5 worm cellular contexts compared by ENCODE assay signal in the genomic region with DNA sequence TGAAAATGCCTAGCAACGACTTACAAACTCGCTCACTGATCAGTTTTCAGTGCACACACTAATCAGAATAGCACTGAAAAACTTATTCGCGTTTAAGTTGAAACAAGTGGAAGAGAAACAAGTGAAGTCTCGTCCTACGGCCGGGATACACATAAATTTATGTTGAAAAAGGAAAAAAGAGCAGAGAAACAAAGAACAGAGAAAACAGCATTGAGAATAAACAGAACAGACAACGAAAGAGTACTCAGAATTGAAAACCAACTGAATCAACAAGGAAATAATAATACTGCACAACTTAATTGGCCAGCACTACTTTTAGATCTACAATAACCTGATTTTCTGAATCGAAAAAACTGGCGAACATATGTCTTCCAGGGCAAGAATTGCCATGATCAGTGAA.
A peak's percentile ranks its signal among the peaks of the same experiment; 100 is the strongest.
TF ChIP-seq lines count a peak whose summit lies in the region.

A gene (minus strand): TSS at position 317 of the 400 bp plus-strand sequence.

TF ChIP-seq in whole organism, L1 larva, 84 proteins besides CTCF, POLR2A, EP300 and RAD21:
- TF ChIP-seq isw-1 (GFP tag; IDR thresholded peaks at IDR 0.05; lab: Robert Waterston, UW): no peak
- TF ChIP-seq dpl-1 (GFP tag; optimal IDR thresholded peaks at IDR 0.05; lab: Kevin White, UChicago): peak in 1 of 3 experiments; percentile 2
- TF ChIP-seq fkh-8 (tag; optimal IDR thresholded peaks at IDR 0.05; lab: Kevin White, UChicago): peak; percentile 81
- TF ChIP-seq nhr-71 (tag; optimal IDR thresholded peaks at IDR 0.05; lab: Kevin White, UChicago): peak; percentile 19
- peak; percentile 30 for TF ChIP-seq lin-14 (GFP tag; optimal IDR thresholded peaks at IDR 0.05; lab: Kevin White, UChicago)
- TF ChIP-seq hlh-4 (tag; optimal IDR thresholded peaks at IDR 0.05; lab: Kevin White, UChicago): no peak
- TF ChIP-seq nhr-12 (tag; optimal IDR thresholded peaks at IDR 0.05; lab: Kevin White, UChicago): no peak
- peak in 1 of 2 experiments; percentile 33 for TF ChIP-seq lsy-2 (tag; optimal IDR thresholded peaks at IDR 0.05; lab: Kevin White, UChicago)
TF ChIP-seq in whole organism, L1 larva: peak in this region for 5.

TF ChIP-seq in whole organism, L2 larva, 48 proteins besides CTCF, POLR2A, EP300 and RAD21:
- TF ChIP-seq R02D3.7 (tag; optimal IDR thresholded peaks at IDR 0.05; lab: Kevin White, UChicago) (no peak), C34F6.9 (tag; optimal IDR thresholded peaks at IDR 0.05; lab: Kevin White, UChicago) (peak; percentile 43), unc-55 (GFP tag; optimal IDR thresholded peaks at IDR 0.05; lab: Kevin White, UChicago) (peak; percentile 53), ztf-4 (tag; optimal IDR thresholded peaks at IDR 0.05; lab: Kevin White, UChicago) (no peak), lsy-2 (tag; optimal IDR thresholded peaks at IDR 0.05; lab: Kevin White, UChicago) (peak in 1 of 2 experiments; percentile 4), nhr-21 (tag; optimal IDR thresholded peaks at IDR 0.05; lab: Kevin White, UChicago) (peak; percentile 2), nhr-237 (tag; optimal IDR thresholded peaks at IDR 0.05; lab: Kevin White, UChicago) (no peak), nhr-77 (tag; optimal IDR thresholded peaks at IDR 0.05; lab: Kevin White, UChicago) (no peak), ceh-82 (tag; optimal IDR thresholded peaks at IDR 0.05; lab: Kevin White, UChicago) (no peak)

TF ChIP-seq in whole organism, L3 larva, 47 proteins besides CTCF, POLR2A, EP300 and RAD21:
- TF ChIP-seq ZK546.5 (tag; optimal IDR thresholded peaks at IDR 0.05; lab: Kevin White, UChicago) (no peak), elt-3 (tag; optimal IDR thresholded peaks at IDR 0.05; lab: Kevin White, UChicago) (no peak), fos-1 (tag; optimal IDR thresholded peaks at IDR 0.05; lab: Kevin White, UChicago) (no peak), mml-1 (tag; optimal IDR thresholded peaks at IDR 0.05; lab: Kevin White, UChicago) (no peak), egl-27 (tag; optimal IDR thresholded peaks at IDR 0.05; lab: Kevin White, UChicago) (no peak), ceh-16 (tag; optimal IDR thresholded peaks at IDR 0.05; lab: Kevin White, UChicago) (no peak), nfya-1 (tag; optimal IDR thresholded peaks at IDR 0.05; lab: Kevin White, UChicago; ENCODE audit: insufficient read depth) (peak; percentile 6), nhr-28 (tag; optimal IDR thresholded peaks at IDR 0.05; lab: Kevin White, UChicago) (no peak), pha-4 (tag; optimal IDR thresholded peaks at IDR 0.05; lab: Kevin White, UChicago) (peak; percentile 57), sea-2 (GFP tag; optimal IDR thresholded peaks at IDR 0.05; lab: Kevin White, UChicago) (no peak)
TF ChIP-seq in whole organism, L3 larva: peak in this region for 2.

TF ChIP-seq in whole organism, L4 larva, 104 proteins besides CTCF, POLR2A, EP300 and RAD21:
- TF ChIP-seq F26F4.8 (GFP tag; conservative IDR thresholded peaks at IDR 0.05; lab: Robert Waterston, UW): no peak
- TF ChIP-seq aha-1 (tag; lab: Kevin White, UChicago): peak; percentile 46
- TF ChIP-seq attf-4 (tag; optimal IDR thresholded peaks at IDR 0.05; lab: Kevin White, UChicago): no peak
- TF ChIP-seq snpc-4 (tag; optimal IDR thresholded peaks at IDR 0.05; lab: Kevin White, UChicago): no peak
- TF ChIP-seq nhr-11 (tag; optimal IDR thresholded peaks at IDR 0.05; lab: Kevin White, UChicago): peak; percentile 40

TF ChIP-seq in whole organism, young adult, 124 proteins besides CTCF, POLR2A, EP300 and RAD21:
- TF ChIP-seq ZK185.1 (tag; optimal IDR thresholded peaks at IDR 0.05; lab: Kevin White, UChicago; ENCODE audit: poor library complexity, severe bottlenecking) (no peak), rpc-1 (optimal IDR thresholded peaks at IDR 0.05; lab: Kevin White, UChicago) (no peak), rpc-1 (tag; optimal IDR thresholded peaks at IDR 0.05; lab: Kevin White, UChicago) (no peak), C06A6.2 (GFP tag; conservative IDR thresholded peaks at IDR 0.05; lab: Robert Waterston, UW) (no peak), lin-26 (GFP tag; IDR thresholded peaks at IDR 0.05; lab: Robert Waterston, UW) (no peak), ceh-91 (GFP tag; IDR thresholded peaks at IDR 0.05; lab: Robert Waterston, UW) (no peak), hmg-1.2 (GFP tag; IDR thresholded peaks at IDR 0.05; lab: Robert Waterston, UW) (peak; percentile 38; the same call in 1 of the 2 replicates)
